Worm (Caenorhabditis elegans) whole organism, L4 larva: ENCODE measurements around the gene srz-24.

Source experiments
- dpl-1 ChIP-seq: fragments of 150-350 bp; optimal IDR thresholded peaks from 2 replicates; lab custom pipeline; 2014; ENCODE audit warnings: missing biosample characterization, missing genetic modification reagents, missing genetic modification characterization
- lin-13 ChIP-seq: fragments of 150-350 bp; optimal IDR thresholded peaks from 2 replicates; lab custom pipeline; 2014; ENCODE audit warnings: missing biosample characterization, missing genetic modification reagents, missing genetic modification characterization
- lin-39 ChIP-seq: fragments of 150-350 bp; optimal IDR thresholded peaks from 2 replicates; lab custom pipeline; 2014; ENCODE audit warnings: missing biosample characterization, missing genetic modification reagents, missing genetic modification characterization
- nhr-76 ChIP-seq: fragments of 150-350 bp; optimal IDR thresholded peaks from 2 replicates; lab custom pipeline; 2014; ENCODE audit warnings: missing biosample characterization, missing genetic modification characterization
- unc-39 ChIP-seq: sonication (generic microtip); optimal IDR thresholded peaks from 2 replicates; lab custom pipeline; 2017; ENCODE audit warnings: missing biosample characterization, missing genetic modification characterization

DNA sequence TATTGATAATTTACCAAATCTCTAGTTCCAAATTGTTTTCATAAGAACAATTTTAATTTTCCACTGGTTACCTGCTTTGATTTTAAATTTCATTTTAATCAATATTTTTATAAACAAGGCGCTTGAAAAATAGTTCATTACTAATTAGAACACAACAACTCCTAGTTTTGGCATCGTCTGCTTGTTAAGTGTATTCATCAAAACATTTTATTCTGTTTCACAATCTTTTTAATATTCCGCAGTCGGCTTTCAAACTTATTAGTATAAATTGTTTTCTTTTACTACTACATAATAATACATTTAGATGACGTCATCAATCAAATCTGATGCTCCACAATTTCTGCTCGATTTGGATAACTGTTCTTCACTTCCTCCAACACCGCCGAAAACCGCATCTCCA is 21.5 kb upstream of the srz-24 start, which contains the start of gene pes-1:
- TF ChIP-seq lin-39 (tag; lab: Kevin White, UChicago) (no peak), dpl-1 (GFP tag; lab: Kevin White, UChicago) (no peak), unc-39 (tag; lab: Kevin White, UChicago) (no peak), nhr-76 (tag; lab: Kevin White, UChicago) (no peak), lin-13 (no peak)
